Worm (Caenorhabditis elegans) whole organism, late embryonic: ENCODE measurements around the gene mans-4.

Experiments
- C08G9.2 ChIP-seq: sonication (generic microtip); optimal IDR thresholded peaks from 2 replicates; lab custom pipeline; 2016; ENCODE audit warnings: mild to moderate bottlenecking, missing genetic modification characterization, moderate library complexity, missing compliant biosample characterization
- C38D4.7 ChIP-seq: fragments of 200-800 bp; sonication (Bioruptor generic); optimal IDR thresholded peaks from 2 replicates; lab custom pipeline; 2018; ENCODE audit warnings: mild to moderate bottlenecking, missing genetic modification characterization, moderate library complexity, missing compliant biosample characterization
- K02D7.2 ChIP-seq: sonication (generic microtip); optimal IDR thresholded peaks from 2 replicates; lab custom pipeline; 2017; ENCODE audit warnings: mild to moderate bottlenecking, missing genetic modification characterization, missing compliant biosample characterization
- Y22D7AL.16 ChIP-seq: sonication (generic microtip); optimal IDR thresholded peaks from 2 replicates; lab custom pipeline; 2016; ENCODE audit warnings: missing genetic modification characterization, missing compliant biosample characterization
- ahr-1 ChIP-seq: sonication (generic microtip); optimal IDR thresholded peaks from 2 replicates; lab custom pipeline; 2016; ENCODE audit warnings: missing genetic modification characterization, missing compliant biosample characterization
- ceh-14 ChIP-seq: sonication (generic microtip); optimal IDR thresholded peaks from 2 replicates; lab custom pipeline; 2016; ENCODE audit warnings: missing genotype, missing genetic modification characterization, missing compliant biosample characterization
- ceh-19 ChIP-seq: fragments of 200-800 bp; sonication (Bioruptor generic); optimal IDR thresholded peaks from 2 replicates; lab custom pipeline; 2018; ENCODE audit warnings: mild to moderate bottlenecking, missing genetic modification characterization, missing compliant biosample characterization
- ceh-2 ChIP-seq: sonication (generic microtip); optimal IDR thresholded peaks from 2 replicates; lab custom pipeline; 2016; ENCODE audit warnings: missing genotype, missing genetic modification characterization, missing compliant biosample characterization
- ceh-22 ChIP-seq: sonication (generic microtip); optimal IDR thresholded peaks from 2 replicates; lab custom pipeline; 2017; ENCODE audit warnings: missing biosample characterization, missing genetic modification characterization
- ceh-24 ChIP-seq: sonication (generic microtip); optimal IDR thresholded peaks from 2 replicates; lab custom pipeline; 2016; ENCODE audit warnings: mild to moderate bottlenecking, missing genetic modification characterization, missing compliant biosample characterization
- ceh-31 ChIP-seq: sonication (generic microtip); optimal IDR thresholded peaks from 2 replicates; lab custom pipeline; 2016; ENCODE audit warnings: missing genetic modification characterization, missing compliant biosample characterization
- ceh-34 ChIP-seq: sonication (generic microtip); optimal IDR thresholded peaks from 2 replicates; lab custom pipeline; 2016; ENCODE audit warnings: mild to moderate bottlenecking, missing genetic modification characterization, missing compliant biosample characterization
- ceh-45 ChIP-seq: fragments of 200-800 bp; sonication (Bioruptor generic); IDR thresholded peaks from 2 replicates; pipeline ENCODE4 v1.3.6; 2022; ENCODE audit warnings: missing genetic modification reagents, missing genetic modification characterization, missing compliant biosample characterization
- ceh-48 ChIP-seq: sonication (generic microtip); optimal IDR thresholded peaks from 2 replicates; lab custom pipeline; 2016; ENCODE audit warnings: missing genetic modification characterization, inconsistent platforms, missing compliant biosample characterization
- ceh-9 ChIP-seq: sonication (generic microtip); optimal IDR thresholded peaks from 2 replicates; lab custom pipeline; 2016; ENCODE audit warnings: mild to moderate bottlenecking, missing genetic modification characterization, inconsistent platforms, missing compliant biosample characterization
- che-1 ChIP-seq: sonication (generic microtip); optimal IDR thresholded peaks from 2 replicates; lab custom pipeline; 2016; ENCODE audit warnings: mild to moderate bottlenecking, missing genetic modification characterization, missing compliant biosample characterization
- dve-1 ChIP-seq: sonication (generic microtip); optimal IDR thresholded peaks from 2 replicates; lab custom pipeline; 2017; ENCODE audit warnings: antibody characterized with exemption, mild to moderate bottlenecking, missing genetic modification characterization, missing compliant biosample characterization
- elt-2 ChIP-seq: sonication (generic microtip); optimal IDR thresholded peaks from 2 replicates; lab custom pipeline; 2016; ENCODE audit warnings: missing genetic modification reagents, missing genetic modification characterization, missing compliant biosample characterization
- ets-4 ChIP-seq: sonication (generic microtip); optimal IDR thresholded peaks from 2 replicates; lab custom pipeline; 2016; ENCODE audit warnings: missing genetic modification characterization, missing compliant biosample characterization
- fkh-10 ChIP-seq: fragments of 150-350 bp; optimal IDR thresholded peaks from 2 replicates; lab custom pipeline; 2014; ENCODE audit warnings: missing biosample characterization, missing genetic modification reagents, missing genetic modification characterization
- hlh-15 ChIP-seq: sonication (generic microtip); optimal IDR thresholded peaks from 2 replicates; lab custom pipeline; 2016; ENCODE audit warnings: missing genetic modification characterization, missing compliant biosample characterization
- hlh-6 ChIP-seq: sonication (generic microtip); optimal IDR thresholded peaks from 2 replicates; lab custom pipeline; 2016; ENCODE audit warnings: missing genotype, missing genetic modification characterization, missing compliant biosample characterization
- hlh-8 ChIP-seq: sonication (generic microtip); optimal IDR thresholded peaks from 2 replicates; lab custom pipeline; 2016; ENCODE audit warnings: missing genotype, missing genetic modification characterization, missing compliant biosample characterization
- lim-6 ChIP-seq: sonication (generic microtip); optimal IDR thresholded peaks from 2 replicates; lab custom pipeline; 2016; ENCODE audit warnings: missing genetic modification characterization, missing compliant biosample characterization
- lin-11 ChIP-seq: fragments of 200-800 bp; sonication (Bioruptor generic); optimal IDR thresholded peaks from 2 replicates; lab custom pipeline; 2018; ENCODE audit warnings: mild to moderate bottlenecking, missing genetic modification characterization, missing compliant biosample characterization
- nhr-232 ChIP-seq: sonication (generic microtip); optimal IDR thresholded peaks from 2 replicates; lab custom pipeline; 2016; ENCODE audit warnings: missing genetic modification characterization, missing compliant biosample characterization
- pat-9 ChIP-seq: fragments of 200-800 bp; sonication (Bioruptor generic); optimal IDR thresholded peaks from 2 replicates; lab custom pipeline; 2018; ENCODE audit warnings: mild to moderate bottlenecking, missing genetic modification characterization, moderate library complexity, missing compliant biosample characterization
- pax-1 ChIP-seq: fragments of 150-350 bp; optimal IDR thresholded peaks from 2 replicates; lab custom pipeline; 2014; ENCODE audit warnings: missing biosample characterization, missing genetic modification characterization
- pqm-1 ChIP-seq: sonication (generic microtip); optimal IDR thresholded peaks from 2 replicates; lab custom pipeline; 2016; ENCODE audit warnings: missing genetic modification characterization, missing compliant biosample characterization
- pros-1 ChIP-seq: fragments of 150-350 bp; optimal IDR thresholded peaks from 2 replicates; lab custom pipeline; 2014; ENCODE audit warnings: missing biosample characterization, missing genetic modification reagents, missing genetic modification characterization
- sdc-2 ChIP-seq: sonication (generic microtip); optimal IDR thresholded peaks from 2 replicates; lab custom pipeline; 2016; ENCODE audit warnings: missing genotype, missing genetic modification characterization, missing compliant biosample characterization
- sox-2 ChIP-seq: fragments of 200-800 bp; sonication (Bioruptor generic); IDR thresholded peaks from 2 replicates; pipeline ENCODE4 v1.3.6; 2022; ENCODE audit warnings: missing genetic modification reagents, missing genetic modification characterization, missing compliant biosample characterization
- tbx-2 ChIP-seq: sonication (generic microtip); optimal IDR thresholded peaks from 2 replicates; lab custom pipeline; 2016; ENCODE audit warnings: missing genetic modification characterization, missing compliant biosample characterization
- unc-3 ChIP-seq, 2 experiments: fragments of 200-800 bp in 1 of 2; sonication (Bioruptor generic) in 1 of 2; sonication (generic microtip) in 1 of 2; conservative IDR thresholded peaks in 1 of 2; optimal IDR thresholded peaks in 1 of 2; 2 replicates each; pipeline versions ENCODE4 v1.3.6 to Lab custom; 2016 to 2022; ENCODE audit warnings: missing compliant biosample characterization in 2 of 2, missing genetic modification characterization in 2 of 2, missing genetic modification reagents in 1 of 2
- unc-55 ChIP-seq: sonication (generic microtip); optimal IDR thresholded peaks from 2 replicates; lab custom pipeline; 2017; ENCODE audit warnings: missing biosample characterization, missing genetic modification reagents, missing genetic modification characterization
- unc-86 ChIP-seq: sonication (generic microtip); optimal IDR thresholded peaks from 2 replicates; lab custom pipeline; 2016; ENCODE audit warnings: missing genetic modification characterization, missing compliant biosample characterization
- zip-5 ChIP-seq: sonication (generic microtip); optimal IDR thresholded peaks from 2 replicates; lab custom pipeline; 2016; ENCODE audit warnings: missing genetic modification characterization, missing compliant biosample characterization

mans-4 gene

ce11 chrIV:9116452-9116851 is 38.1 kb upstream of the mans-4 start:
- TF ChIP-seq ceh-19 = no peak
- TF ChIP-seq pros-1 (tag; lab: Kevin White, UChicago) = no peak
- no peak for TF ChIP-seq che-1 (tag; lab: Kevin White, UChicago)
- TF ChIP-seq nhr-232 (tag; lab: Kevin White, UChicago) = no peak
- TF ChIP-seq ceh-2 (tag; lab: Kevin White, UChicago) = no peak
- TF ChIP-seq zip-5 = no peak
- no peak for TF ChIP-seq pax-1 (tag; lab: Kevin White, UChicago)
- no peak for TF ChIP-seq ceh-22 (tag; lab: Kevin White, UChicago)
- TF ChIP-seq elt-2 (tag; lab: Kevin White, UChicago) = no peak
- TF ChIP-seq ceh-14 (tag; lab: Kevin White, UChicago) = no peak
- no peak for TF ChIP-seq ceh-9 (tag; lab: Kevin White, UChicago)
- no peak for TF ChIP-seq ceh-31 (tag; lab: Kevin White, UChicago)
- no peak for TF ChIP-seq unc-86 (tag; lab: Kevin White, UChicago)
- no peak for TF ChIP-seq C38D4.7 (GFP tag; lab: Kevin White, UChicago)

- TF ChIP-seq elt-2 (tag; lab: Kevin White, UChicago) = no peak
- no peak for TF ChIP-seq hlh-15 (tag; lab: Kevin White, UChicago)
- TF ChIP-seq ets-4 (tag; lab: Kevin White, UChicago) = no peak
- no peak for TF ChIP-seq ceh-24 (tag; lab: Kevin White, UChicago)
- no peak for TF ChIP-seq lim-6 (tag; lab: Kevin White, UChicago)
- TF ChIP-seq, all 69 proteins: peak for 0
These were observed 35.7 kb upstream of the mans-4 start for ce11 chrIV:9114078-9114477.

DNA sequence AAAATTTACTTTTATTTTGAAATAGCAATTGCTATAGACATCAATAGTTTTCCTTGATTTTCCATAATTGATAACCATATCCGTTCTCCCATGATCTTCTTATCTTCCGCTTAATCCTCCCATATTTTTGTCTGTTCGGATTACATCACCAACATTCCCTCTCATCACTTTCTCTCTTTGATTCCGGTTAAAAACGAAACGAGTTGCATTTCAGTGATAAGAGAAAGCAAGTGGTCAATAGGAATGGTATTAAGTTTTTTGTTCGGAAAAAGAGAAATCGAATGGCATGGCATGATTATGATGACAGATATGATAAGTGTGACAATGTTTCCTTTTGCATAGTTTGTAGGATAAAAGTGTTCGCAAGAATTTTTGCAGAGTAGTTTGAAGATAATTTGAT is 33.6 kb upstream of the mans-4 start:
- TF ChIP-seq unc-86 (tag; lab: Kevin White, UChicago) = no peak
- TF ChIP-seq fkh-10 = no peak

ce11 chrIV:9108631-9109030 is 30.3 kb upstream of the mans-4 start, which contains the start of gene aly-1:
Gene aly-1, plus strand, starts transcription at chrIV:9108931.
- TF ChIP-seq unc-3 (GFP tag; conservative IDR thresholded peaks at IDR 0.05; lab: Robert Waterston, UW) = no peak
- no peak for TF ChIP-seq unc-3 (tag; optimal IDR thresholded peaks at IDR 0.05; lab: Kevin White, UChicago)
- TF ChIP-seq hlh-15 (tag; lab: Kevin White, UChicago) = no peak
- no peak for TF ChIP-seq dve-1 (tag; lab: Kevin White, UChicago)
- TF ChIP-seq ceh-31 (tag; lab: Kevin White, UChicago) = no peak
- TF ChIP-seq ceh-45 (GFP tag; lab: Robert Waterston, UW) = no peak
- TF ChIP-seq che-1 (tag; lab: Kevin White, UChicago) = no peak
- no peak for TF ChIP-seq K02D7.2 (tag; lab: Kevin White, UChicago)
- TF ChIP-seq pqm-1 (tag; lab: Kevin White, UChicago) = no peak
- TF ChIP-seq sox-2 (GFP tag; lab: Robert Waterston, UW) = no peak
- no peak for TF ChIP-seq sdc-2 (tag; lab: Kevin White, UChicago)
- TF ChIP-seq ahr-1 = no peak
- TF ChIP-seq unc-86 (tag; lab: Kevin White, UChicago) = no peak
- no peak for TF ChIP-seq pat-9 (tag; lab: Kevin White, UChicago)

DNA sequence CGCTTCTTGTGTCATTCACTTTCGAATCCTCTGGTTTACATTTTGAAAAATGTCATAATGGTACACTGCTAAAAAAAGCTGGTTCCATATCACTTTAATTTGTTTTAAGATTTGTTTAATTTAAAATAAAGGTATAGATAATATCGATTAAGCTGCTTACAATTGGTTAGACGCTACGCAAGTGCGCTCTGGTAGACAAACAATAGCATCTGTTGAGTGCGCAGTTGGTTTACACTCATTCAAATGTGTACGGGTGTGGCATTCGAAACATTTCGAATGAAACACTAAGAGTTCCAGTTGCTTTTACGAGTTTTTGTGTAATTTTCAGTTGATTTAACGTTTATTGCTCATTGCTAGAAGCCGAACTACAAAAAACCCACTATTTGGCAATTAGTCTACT is 29.1 kb upstream of the mans-4 start:
- TF ChIP-seq hlh-6 (tag; lab: Kevin White, UChicago) (no peak), tbx-2 (tag; lab: Kevin White, UChicago) (peak; percentile 1), ceh-34 (no peak), ceh-2 (tag; lab: Kevin White, UChicago) (no peak), hlh-8 (tag; lab: Kevin White, UChicago) (peak; percentile 47), sox-2 (GFP tag; lab: Robert Waterston, UW) (peak; percentile 11; the same call in 1 of the 2 replicates), ceh-48 (peak; percentile 40), lim-6 (tag; lab: Kevin White, UChicago) (no peak), pat-9 (tag; lab: Kevin White, UChicago) (peak; percentile 15), Y22D7AL.16 (tag; lab: Kevin White, UChicago) (no peak), lin-11 (no peak), elt-2 (tag; lab: Kevin White, UChicago) (peak; percentile 19), unc-55 (GFP tag; lab: Kevin White, UChicago) (peak; percentile 72), C08G9.2 (tag; lab: Kevin White, UChicago) (no peak), ceh-31 (tag; lab: Kevin White, UChicago) (peak; percentile 41)
